Worm (Caenorhabditis elegans) whole organism, midembryonic: ENCODE data around the gene dos-2.

ENCODE experiments used
- T22C8.4 ChIP-seq: fragments of 200-800 bp; sonication (Bioruptor generic); IDR thresholded peaks from 2 replicates; pipeline ENCODE4 v1.3.6; 2022; ENCODE audit warnings: missing genetic modification characterization, missing compliant biosample characterization
- cog-1 ChIP-seq: sonication (generic microtip); optimal IDR thresholded peaks from 2 replicates; lab custom pipeline; 2016; ENCODE audit warnings: missing genetic modification characterization, missing compliant biosample characterization
- flt-1 ChIP-seq: fragments of 200-800 bp; sonication (Bioruptor generic); IDR thresholded peaks from 2 replicates; pipeline ENCODE4 v1.3.6; 2022; ENCODE audit warnings: missing genetic modification characterization, missing compliant biosample characterization
- klf-2 ChIP-seq: fragments of 200-800 bp; sonication (Bioruptor generic); conservative IDR thresholded peaks from 2 replicates; pipeline ENCODE4 v1.3.6; 2022; ENCODE audit warnings: missing genetic modification reagents, missing genetic modification characterization, missing compliant biosample characterization
- med-1 ChIP-seq: sonication (generic microtip); optimal IDR thresholded peaks from 2 replicates; lab custom pipeline; 2017; ENCODE audit warnings: missing genetic modification characterization, mild to moderate bottlenecking, missing compliant biosample characterization, antibody characterized with exemption, missing genetic modification reagents; ENCODE audit not compliant: insufficient read depth
- ref-1 ChIP-seq: fragments of 200-800 bp; sonication (Bioruptor generic); conservative IDR thresholded peaks from 2 replicates; pipeline ENCODE4 v1.3.6; 2022; ENCODE audit warnings: missing genetic modification reagents, missing genetic modification characterization, missing compliant biosample characterization
- tab-1 ChIP-seq: fragments of 200-800 bp; sonication (Bioruptor generic); IDR thresholded peaks from 2 replicates; pipeline ENCODE4 v1.3.6; 2022; ENCODE audit warnings: missing genetic modification characterization, missing compliant biosample characterization
- ztf-23 ChIP-seq: fragments of 200-800 bp; sonication (Bioruptor generic); IDR thresholded peaks from 2 replicates; pipeline ENCODE4 v1.3.6; 2022; ENCODE audit warnings: missing genetic modification reagents, missing genetic modification characterization, missing compliant biosample characterization
- ztf-29 ChIP-seq: fragments of 200-800 bp; sonication (Bioruptor generic); IDR thresholded peaks from 2 replicates; pipeline ENCODE4 v1.3.6; 2022; ENCODE audit warnings: missing genetic modification reagents, missing genetic modification characterization, missing compliant biosample characterization

- no peak for TF ChIP-seq flt-1 (GFP tag; lab: Robert Waterston, UW)
- TF ChIP-seq ztf-23 (GFP tag; lab: Robert Waterston, UW): no peak
- no peak for TF ChIP-seq T22C8.4 (GFP tag; lab: Robert Waterston, UW)
- no peak for TF ChIP-seq cog-1
- TF ChIP-seq tab-1 (GFP tag; lab: Robert Waterston, UW): no peak
- TF ChIP-seq ztf-29 (GFP tag; lab: Robert Waterston, UW): no peak
- TF ChIP-seq med-1 (GFP tag; lab: Kevin White, UChicago): no peak
- no peak for TF ChIP-seq klf-2 (GFP tag; lab: Robert Waterston, UW)
- TF ChIP-seq ref-1 (GFP tag; lab: Robert Waterston, UW): no peak
Observed at ce11 chrII:3931230-3931629, 44.8 kb upstream of the dos-2 start.
